Worm (Caenorhabditis elegans) whole organism, mixed stage, embryonic: ENCODE results near the gene rpb-11.

ENCODE experiments used
- M03D4.4 ChIP-seq: sonication (generic microtip); optimal IDR thresholded peaks from 2 replicates; lab custom pipeline; 2017; ENCODE audit warnings: mild to moderate bottlenecking, missing genetic modification characterization, missing compliant biosample characterization
- blmp-1 ChIP-seq: fragments of 150-350 bp; optimal IDR thresholded peaks from 2 replicates; lab custom pipeline; 2014; ENCODE audit warnings: missing biosample characterization, missing genetic modification characterization
- ceh-39 ChIP-seq: fragments of 150-350 bp; optimal IDR thresholded peaks from 2 replicates; lab custom pipeline; 2014; ENCODE audit warnings: missing biosample characterization, missing genetic modification characterization
- ceh-43 ChIP-seq: fragments of 200-800 bp; sonication (Bioruptor generic); optimal IDR thresholded peaks from 2 replicates; lab custom pipeline; 2018; ENCODE audit warnings: mild to moderate bottlenecking, missing genetic modification characterization, moderate library complexity, missing compliant biosample characterization
- ceh-83 ChIP-seq: fragments of 200-800 bp; sonication (Bioruptor generic); optimal IDR thresholded peaks from 2 replicates; lab custom pipeline; 2018; ENCODE audit warnings: mild to moderate bottlenecking, missing genetic modification characterization, missing compliant biosample characterization
- ces-1 ChIP-seq: fragments of 150-350 bp; optimal IDR thresholded peaks from 2 replicates; lab custom pipeline; 2014; ENCODE audit warnings: missing biosample characterization, missing genetic modification reagents, missing genetic modification characterization
- cnd-1 ChIP-seq: fragments of 200-800 bp; sonication (Bioruptor generic); optimal IDR thresholded peaks from 2 replicates; lab custom pipeline; 2018; ENCODE audit warnings: mild to moderate bottlenecking, missing genetic modification characterization, missing compliant biosample characterization
- drap-1 ChIP-seq: fragments of 200-800 bp; sonication (Bioruptor generic); optimal IDR thresholded peaks from 3 replicates; lab custom pipeline; 2018; ENCODE audit warnings: mild to moderate bottlenecking, missing genetic modification characterization, missing compliant biosample characterization
- elt-1 ChIP-seq: sonication (generic microtip); optimal IDR thresholded peaks from 2 replicates; lab custom pipeline; 2017; ENCODE audit warnings: missing genetic modification characterization, mild to moderate bottlenecking, missing compliant biosample characterization, antibody characterized with exemption, moderate library complexity, borderline replicate concordance; ENCODE audit not compliant: insufficient read depth
- elt-3 ChIP-seq: fragments of 150-350 bp; optimal IDR thresholded peaks from 2 replicates; lab custom pipeline; 2014; ENCODE audit warnings: missing biosample characterization, missing genetic modification characterization
- flh-1 ChIP-seq: fragments of 200-800 bp; sonication (Bioruptor generic); optimal IDR thresholded peaks from 2 replicates; lab custom pipeline; 2018; ENCODE audit warnings: mild to moderate bottlenecking, missing genetic modification characterization, moderate library complexity, missing compliant biosample characterization
- ham-2 ChIP-seq: fragments of 200-800 bp; sonication (Bioruptor generic); optimal IDR thresholded peaks from 2 replicates; lab custom pipeline; 2018; ENCODE audit warnings: mild to moderate bottlenecking, missing genetic modification characterization, missing compliant biosample characterization
- hlh-1 ChIP-seq: fragments of 150-350 bp; optimal IDR thresholded peaks from 2 replicates; lab custom pipeline; 2014; ENCODE audit warnings: missing biosample characterization, missing genetic modification reagents, missing genetic modification characterization
- lin-13 ChIP-seq: fragments of 150-350 bp; optimal IDR thresholded peaks from 2 replicates; lab custom pipeline; 2014; ENCODE audit warnings: missing biosample characterization, missing genetic modification characterization
- lin-32 ChIP-seq: fragments of 200-800 bp; sonication (Bioruptor generic); optimal IDR thresholded peaks from 2 replicates; lab custom pipeline; 2018; ENCODE audit warnings: mild to moderate bottlenecking, missing genetic modification characterization, missing compliant biosample characterization
- lsy-2 ChIP-seq: fragments of 150-350 bp; optimal IDR thresholded peaks from 2 replicates; lab custom pipeline; 2014; ENCODE audit warnings: missing biosample characterization, missing genetic modification characterization
- mab-5 ChIP-seq: fragments of 150-350 bp; optimal IDR thresholded peaks from 2 replicates; lab custom pipeline; 2014; ENCODE audit warnings: missing biosample characterization, missing genetic modification characterization
- mep-1 ChIP-seq: fragments of 150-350 bp; optimal IDR thresholded peaks from 2 replicates; lab custom pipeline; 2017; ENCODE audit warnings: missing biosample characterization, missing genetic modification reagents, missing genetic modification characterization, inconsistent platforms
- mls-2 ChIP-seq: sonication (generic microtip); optimal IDR thresholded peaks from 2 replicates; lab custom pipeline; 2016; ENCODE audit warnings: mild to moderate bottlenecking, missing genetic modification characterization, moderate library complexity, missing compliant biosample characterization
- nhr-12 ChIP-seq: fragments of 150-350 bp; optimal IDR thresholded peaks from 2 replicates; lab custom pipeline; 2014; ENCODE audit warnings: missing biosample characterization, missing genetic modification characterization
- nhr-2 ChIP-seq: fragments of 150-350 bp; optimal IDR thresholded peaks from 2 replicates; lab custom pipeline; 2014; ENCODE audit warnings: missing biosample characterization, missing genetic modification characterization
- nhr-237 ChIP-seq: fragments of 150-350 bp; optimal IDR thresholded peaks from 2 replicates; lab custom pipeline; 2014; ENCODE audit warnings: missing biosample characterization, missing genetic modification characterization
- nhr-28 ChIP-seq: fragments of 150-350 bp; optimal IDR thresholded peaks from 2 replicates; lab custom pipeline; 2014; ENCODE audit warnings: missing biosample characterization, missing genetic modification characterization
- nhr-76 ChIP-seq: sonication (generic microtip); optimal IDR thresholded peaks from 2 replicates; lab custom pipeline; 2017; ENCODE audit warnings: missing biosample characterization, missing genetic modification characterization
- sem-2 ChIP-seq: fragments of 200-800 bp; sonication (Bioruptor generic); optimal IDR thresholded peaks from 2 replicates; lab custom pipeline; 2018; ENCODE audit warnings: mild to moderate bottlenecking, missing genetic modification characterization, missing compliant biosample characterization
- snpc-4 ChIP-seq: fragments of 150-350 bp; optimal IDR thresholded peaks from 2 replicates; lab custom pipeline; 2014; ENCODE audit warnings: missing biosample characterization, missing genetic modification characterization
- sptf-1 ChIP-seq: sonication (generic microtip); optimal IDR thresholded peaks from 2 replicates; lab custom pipeline; 2017; ENCODE audit warnings: mild to moderate bottlenecking, missing genetic modification characterization, moderate library complexity, missing compliant biosample characterization
- tbx-8 ChIP-seq: fragments of 200-800 bp; sonication (Bioruptor generic); optimal IDR thresholded peaks from 2 replicates; lab custom pipeline; 2018; ENCODE audit warnings: mild to moderate bottlenecking, missing genetic modification characterization, moderate library complexity, missing compliant biosample characterization
- unc-120 ChIP-seq: sonication (generic microtip); optimal IDR thresholded peaks from 2 replicates; lab custom pipeline; 2017; ENCODE audit warnings: missing genetic modification characterization, missing compliant biosample characterization; ENCODE audit not compliant: poor library complexity, severe bottlenecking
- unc-39 ChIP-seq: fragments of 150-350 bp; optimal IDR thresholded peaks from 2 replicates; lab custom pipeline; 2014; ENCODE audit warnings: missing biosample characterization, missing genetic modification characterization
- unc-62 ChIP-seq: fragments of 150-350 bp; optimal IDR thresholded peaks from 2 replicates; lab custom pipeline; 2014; ENCODE audit warnings: missing biosample characterization, missing genetic modification reagents, missing genetic modification characterization
- zip-8 ChIP-seq: fragments of 150-350 bp; optimal IDR thresholded peaks from 2 replicates; lab custom pipeline; 2014; ENCODE audit warnings: missing biosample characterization, missing genetic modification characterization
- ztf-11 ChIP-seq: fragments of 150-350 bp; optimal IDR thresholded peaks from 2 replicates; lab custom pipeline; 2014; ENCODE audit warnings: missing biosample characterization, missing genetic modification characterization

rpb-11 gene

ce11 chrII:14046491-14046890 lies 13.4 kb upstream of the rpb-11 start:
- no peak for TF ChIP-seq cnd-1 (tag; lab: Kevin White, UChicago)
- no peak for TF ChIP-seq zip-8 (tag; lab: Kevin White, UChicago)
- TF ChIP-seq hlh-1 (tag; lab: Kevin White, UChicago): peak; percentile 5
- TF ChIP-seq lin-13 (tag; lab: Kevin White, UChicago): no peak
- TF ChIP-seq sem-2 (GFP tag; lab: Kevin White, UChicago): no peak
- no peak for TF ChIP-seq snpc-4
- TF ChIP-seq blmp-1 (tag; lab: Kevin White, UChicago): peak; percentile 33
- no peak for TF ChIP-seq sptf-1 (tag; lab: Kevin White, UChicago)
- TF ChIP-seq nhr-237 (tag; lab: Kevin White, UChicago): no peak
- TF ChIP-seq nhr-76: no peak
- TF ChIP-seq ztf-11 (tag; lab: Kevin White, UChicago): no peak
- TF ChIP-seq tbx-8 (GFP tag; lab: Kevin White, UChicago): no peak

ce11 chrII:14049097-14049496 lies 10.8 kb upstream of the rpb-11 start:
- no peak for TF ChIP-seq M03D4.4 (tag; lab: Kevin White, UChicago)
- TF ChIP-seq hlh-1 (tag; lab: Kevin White, UChicago): peak; percentile 90
- no peak for TF ChIP-seq mls-2 (tag; lab: Kevin White, UChicago)
- TF ChIP-seq mep-1 (tag; lab: Kevin White, UChicago): no peak
- TF ChIP-seq unc-120 (tag; lab: Kevin White, UChicago): peak; percentile 65
- TF ChIP-seq elt-1: peak; percentile 30
- no peak for TF ChIP-seq nhr-28
- no peak for TF ChIP-seq drap-1 (GFP tag; lab: Kevin White, UChicago)
- TF ChIP-seq unc-62 (GFP tag; lab: Kevin White, UChicago): peak; percentile 68
- TF ChIP-seq ham-2 (GFP tag; lab: Kevin White, UChicago): peak; percentile 30
- TF ChIP-seq flh-1 (GFP tag; lab: Kevin White, UChicago): no peak
- no peak for TF ChIP-seq ceh-39
- TF ChIP-seq nhr-12 (tag; lab: Kevin White, UChicago): no peak

- TF ChIP-seq elt-1 (peak; percentile 23), unc-39 (tag; lab: Kevin White, UChicago) (no peak), nhr-28 (no peak), elt-3 (tag; lab: Kevin White, UChicago) (no peak), unc-120 (tag; lab: Kevin White, UChicago) (peak; percentile 69), ham-2 (GFP tag; lab: Kevin White, UChicago) (peak; percentile 13), nhr-237 (tag; lab: Kevin White, UChicago) (peak; percentile 26), mep-1 (tag; lab: Kevin White, UChicago) (peak; percentile 56), nhr-2 (tag; lab: Kevin White, UChicago) (no peak), cnd-1 (tag; lab: Kevin White, UChicago) (peak; percentile 52), hlh-1 (tag; lab: Kevin White, UChicago) (peak; percentile 75), ces-1 (no peak), drap-1 (GFP tag; lab: Kevin White, UChicago) (no peak), lin-32 (GFP tag; lab: Kevin White, UChicago) (no peak)
- TF ChIP-seq, all 35 proteins: peak for 7
Measured at ce11 chrII:14050506-14050905, 9.4 kb upstream of the rpb-11 start.

ce11 chrII:14051474-14051934 lies 8.4 kb upstream of the rpb-11 start:
- no peak for TF ChIP-seq mab-5 (tag; lab: Kevin White, UChicago)
- no peak for TF ChIP-seq ceh-43
- TF ChIP-seq, all 35 proteins: peak for 0

ce11 chrII:14052204-14052603 lies 7.7 kb upstream of the rpb-11 start, which contains the start of gene daf-5:
Gene daf-5, minus strand, starts transcription at chrII:14052304.
- TF ChIP-seq snpc-4 (no peak), flh-1 (GFP tag; lab: Kevin White, UChicago) (no peak), drap-1 (GFP tag; lab: Kevin White, UChicago) (no peak), ceh-43 (no peak), lsy-2 (no peak), M03D4.4 (tag; lab: Kevin White, UChicago) (no peak), nhr-12 (tag; lab: Kevin White, UChicago) (no peak), lin-13 (tag; lab: Kevin White, UChicago) (no peak), ceh-83 (GFP tag; lab: Kevin White, UChicago) (no peak), cnd-1 (tag; lab: Kevin White, UChicago) (no peak), unc-120 (tag; lab: Kevin White, UChicago) (no peak)
